Worm (Caenorhabditis elegans) whole organism, mixed stage, embryonic: ENCODE measurements around the gene pgap-1.
A peak's percentile ranks its signal among the peaks of the same experiment; 100 is the strongest.

ENCODE experiments used
- M03D4.4 ChIP-seq: sonication (generic microtip); optimal IDR thresholded peaks from 2 replicates; lab custom pipeline; 2017; ENCODE audit warnings: mild to moderate bottlenecking, missing genetic modification characterization, missing compliant biosample characterization
- bed-3 ChIP-seq: fragments of 200-800 bp; sonication (Bioruptor generic); optimal IDR thresholded peaks from 3 replicates; lab custom pipeline; 2018; ENCODE audit warnings: mild to moderate bottlenecking, missing genetic modification characterization, moderate library complexity, missing compliant biosample characterization
- blmp-1 ChIP-seq: fragments of 150-350 bp; optimal IDR thresholded peaks from 2 replicates; lab custom pipeline; 2014; ENCODE audit warnings: missing biosample characterization, missing genetic modification characterization
- ceh-39 ChIP-seq: fragments of 150-350 bp; optimal IDR thresholded peaks from 2 replicates; lab custom pipeline; 2014; ENCODE audit warnings: missing biosample characterization, missing genetic modification characterization
- ceh-83 ChIP-seq: fragments of 200-800 bp; sonication (Bioruptor generic); optimal IDR thresholded peaks from 2 replicates; lab custom pipeline; 2018; ENCODE audit warnings: mild to moderate bottlenecking, missing genetic modification characterization, missing compliant biosample characterization
- ces-1 ChIP-seq: fragments of 150-350 bp; optimal IDR thresholded peaks from 2 replicates; lab custom pipeline; 2014; ENCODE audit warnings: missing biosample characterization, missing genetic modification reagents, missing genetic modification characterization
- cnd-1 ChIP-seq: fragments of 200-800 bp; sonication (Bioruptor generic); optimal IDR thresholded peaks from 2 replicates; lab custom pipeline; 2018; ENCODE audit warnings: mild to moderate bottlenecking, missing genetic modification characterization, missing compliant biosample characterization
- drap-1 ChIP-seq: fragments of 200-800 bp; sonication (Bioruptor generic); optimal IDR thresholded peaks from 3 replicates; lab custom pipeline; 2018; ENCODE audit warnings: mild to moderate bottlenecking, missing genetic modification characterization, missing compliant biosample characterization
- elt-1 ChIP-seq: sonication (generic microtip); optimal IDR thresholded peaks from 2 replicates; lab custom pipeline; 2017; ENCODE audit warnings: missing genetic modification characterization, mild to moderate bottlenecking, missing compliant biosample characterization, antibody characterized with exemption, moderate library complexity, borderline replicate concordance; ENCODE audit not compliant: insufficient read depth
- elt-3 ChIP-seq: fragments of 150-350 bp; optimal IDR thresholded peaks from 2 replicates; lab custom pipeline; 2014; ENCODE audit warnings: missing biosample characterization, missing genetic modification characterization
- flh-1 ChIP-seq: fragments of 200-800 bp; sonication (Bioruptor generic); optimal IDR thresholded peaks from 2 replicates; lab custom pipeline; 2018; ENCODE audit warnings: mild to moderate bottlenecking, missing genetic modification characterization, moderate library complexity, missing compliant biosample characterization
- hlh-1 ChIP-seq: fragments of 150-350 bp; optimal IDR thresholded peaks from 2 replicates; lab custom pipeline; 2014; ENCODE audit warnings: missing biosample characterization, missing genetic modification reagents, missing genetic modification characterization
- lin-13 ChIP-seq: fragments of 150-350 bp; optimal IDR thresholded peaks from 2 replicates; lab custom pipeline; 2014; ENCODE audit warnings: missing biosample characterization, missing genetic modification characterization
- lin-32 ChIP-seq: fragments of 200-800 bp; sonication (Bioruptor generic); optimal IDR thresholded peaks from 2 replicates; lab custom pipeline; 2018; ENCODE audit warnings: mild to moderate bottlenecking, missing genetic modification characterization, missing compliant biosample characterization
- lsy-2 ChIP-seq: fragments of 150-350 bp; optimal IDR thresholded peaks from 2 replicates; lab custom pipeline; 2014; ENCODE audit warnings: missing biosample characterization, missing genetic modification characterization
- mab-5 ChIP-seq: fragments of 150-350 bp; optimal IDR thresholded peaks from 2 replicates; lab custom pipeline; 2014; ENCODE audit warnings: missing biosample characterization, missing genetic modification characterization
- mep-1 ChIP-seq: fragments of 150-350 bp; optimal IDR thresholded peaks from 2 replicates; lab custom pipeline; 2017; ENCODE audit warnings: missing biosample characterization, missing genetic modification reagents, missing genetic modification characterization, inconsistent platforms
- mls-2 ChIP-seq: sonication (generic microtip); optimal IDR thresholded peaks from 2 replicates; lab custom pipeline; 2016; ENCODE audit warnings: mild to moderate bottlenecking, missing genetic modification characterization, moderate library complexity, missing compliant biosample characterization
- nhr-12 ChIP-seq: fragments of 150-350 bp; optimal IDR thresholded peaks from 2 replicates; lab custom pipeline; 2014; ENCODE audit warnings: missing biosample characterization, missing genetic modification characterization
- nhr-2 ChIP-seq: fragments of 150-350 bp; optimal IDR thresholded peaks from 2 replicates; lab custom pipeline; 2014; ENCODE audit warnings: missing biosample characterization, missing genetic modification characterization
- nhr-237 ChIP-seq: fragments of 150-350 bp; optimal IDR thresholded peaks from 2 replicates; lab custom pipeline; 2014; ENCODE audit warnings: missing biosample characterization, missing genetic modification characterization
- nhr-28 ChIP-seq: fragments of 150-350 bp; optimal IDR thresholded peaks from 2 replicates; lab custom pipeline; 2014; ENCODE audit warnings: missing biosample characterization, missing genetic modification characterization
- nhr-76 ChIP-seq: sonication (generic microtip); optimal IDR thresholded peaks from 2 replicates; lab custom pipeline; 2017; ENCODE audit warnings: missing biosample characterization, missing genetic modification characterization
- pha-4 ChIP-seq: fragments of 150-350 bp; optimal IDR thresholded peaks from 2 replicates; lab custom pipeline; 2018; ENCODE audit warnings: missing biosample characterization, missing genetic modification reagents, missing genetic modification characterization
- sem-2 ChIP-seq: fragments of 200-800 bp; sonication (Bioruptor generic); optimal IDR thresholded peaks from 2 replicates; lab custom pipeline; 2018; ENCODE audit warnings: mild to moderate bottlenecking, missing genetic modification characterization, missing compliant biosample characterization
- snpc-4 ChIP-seq: fragments of 150-350 bp; optimal IDR thresholded peaks from 2 replicates; lab custom pipeline; 2014; ENCODE audit warnings: missing biosample characterization, missing genetic modification characterization
- sptf-1 ChIP-seq: sonication (generic microtip); optimal IDR thresholded peaks from 2 replicates; lab custom pipeline; 2017; ENCODE audit warnings: mild to moderate bottlenecking, missing genetic modification characterization, moderate library complexity, missing compliant biosample characterization
- tbx-8 ChIP-seq: fragments of 200-800 bp; sonication (Bioruptor generic); optimal IDR thresholded peaks from 2 replicates; lab custom pipeline; 2018; ENCODE audit warnings: mild to moderate bottlenecking, missing genetic modification characterization, moderate library complexity, missing compliant biosample characterization
- unc-120 ChIP-seq: sonication (generic microtip); optimal IDR thresholded peaks from 2 replicates; lab custom pipeline; 2017; ENCODE audit warnings: missing genetic modification characterization, missing compliant biosample characterization; ENCODE audit not compliant: poor library complexity, severe bottlenecking
- unc-62 ChIP-seq: fragments of 150-350 bp; optimal IDR thresholded peaks from 2 replicates; lab custom pipeline; 2014; ENCODE audit warnings: missing biosample characterization, missing genetic modification reagents, missing genetic modification characterization
- zip-8 ChIP-seq: fragments of 150-350 bp; optimal IDR thresholded peaks from 2 replicates; lab custom pipeline; 2014; ENCODE audit warnings: missing biosample characterization, missing genetic modification characterization
- ztf-11 ChIP-seq: fragments of 150-350 bp; optimal IDR thresholded peaks from 2 replicates; lab custom pipeline; 2014; ENCODE audit warnings: missing biosample characterization, missing genetic modification characterization

Gene pgap-1

DNA sequence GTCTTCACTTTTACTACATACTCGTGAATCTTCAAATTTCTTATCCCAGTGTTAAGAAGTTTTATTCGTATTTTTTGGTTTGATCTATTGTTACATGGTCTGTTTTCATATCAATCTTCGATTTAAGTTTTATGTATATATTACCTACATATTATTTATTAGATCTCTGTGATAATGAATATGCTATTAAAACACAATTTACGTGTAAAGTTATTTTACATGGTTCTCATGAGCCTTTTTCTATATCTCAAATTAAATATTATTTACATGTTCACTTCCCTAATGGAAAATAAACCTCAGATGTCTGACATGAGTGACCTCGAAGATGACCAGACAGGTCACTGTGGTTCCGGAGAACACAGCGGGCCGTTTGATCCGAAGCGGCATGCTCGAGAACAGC is 2.9 kb downstream of the pgap-1 start, which contains the start of gene mxl-1:
Gene mxl-1 (plus strand): TSS at position 301 of the 400 bp plus-strand sequence.
- no peak for TF ChIP-seq flh-1 (GFP tag; lab: Kevin White, UChicago)
- no peak for TF ChIP-seq unc-120 (tag; lab: Kevin White, UChicago)
- TF ChIP-seq ceh-83 = no peak
- no peak for TF ChIP-seq bed-3 (GFP tag; lab: Kevin White, UChicago)
- no peak for TF ChIP-seq lin-13
- TF ChIP-seq nhr-76 (tag; lab: Kevin White, UChicago) = no peak
- TF ChIP-seq elt-3 = no peak
- TF ChIP-seq nhr-28 (tag; lab: Kevin White, UChicago) = no peak
- TF ChIP-seq ceh-39 (tag; lab: Kevin White, UChicago) = no peak
- TF ChIP-seq M03D4.4 (tag; lab: Kevin White, UChicago) = no peak
- TF ChIP-seq mls-2 = no peak
- no peak for TF ChIP-seq snpc-4
- TF ChIP-seq unc-62 = no peak
- TF ChIP-seq pha-4 = no peak
- no peak for TF ChIP-seq lsy-2
- no peak for TF ChIP-seq nhr-237 (tag; lab: Kevin White, UChicago)
- no peak for TF ChIP-seq blmp-1 (tag; lab: Kevin White, UChicago)
- no peak for TF ChIP-seq hlh-1 (tag; lab: Kevin White, UChicago)

DNA sequence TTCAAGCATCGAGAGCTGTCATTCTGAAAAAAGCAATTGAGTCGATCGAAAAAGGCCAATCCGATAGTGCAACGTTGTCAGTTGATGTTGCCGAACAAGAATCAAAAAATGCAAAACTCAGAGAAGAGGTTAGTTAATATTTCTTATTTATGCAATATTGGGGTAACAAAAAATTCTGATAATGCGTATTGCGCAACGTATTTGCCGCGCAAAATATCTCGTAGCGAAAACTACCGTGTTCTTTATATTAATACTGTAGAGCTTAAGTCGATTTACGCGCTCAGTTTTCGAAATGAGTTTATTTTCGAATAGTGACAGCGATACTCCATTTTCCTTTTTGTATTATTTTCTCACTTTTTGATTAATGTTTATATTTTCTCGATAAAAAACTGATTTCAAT is 3.3 kb downstream of the pgap-1 start:
- no peak for TF ChIP-seq nhr-28 (tag; lab: Kevin White, UChicago)
- TF ChIP-seq nhr-237 (tag; lab: Kevin White, UChicago) = no peak
- TF ChIP-seq lin-13 = no peak
- no peak for TF ChIP-seq mep-1
- TF ChIP-seq unc-120 (tag; lab: Kevin White, UChicago) = no peak
- no peak for TF ChIP-seq hlh-1 (tag; lab: Kevin White, UChicago)
- TF ChIP-seq ceh-39 (tag; lab: Kevin White, UChicago) = no peak
- peak; percentile 59 for TF ChIP-seq zip-8

DNA sequence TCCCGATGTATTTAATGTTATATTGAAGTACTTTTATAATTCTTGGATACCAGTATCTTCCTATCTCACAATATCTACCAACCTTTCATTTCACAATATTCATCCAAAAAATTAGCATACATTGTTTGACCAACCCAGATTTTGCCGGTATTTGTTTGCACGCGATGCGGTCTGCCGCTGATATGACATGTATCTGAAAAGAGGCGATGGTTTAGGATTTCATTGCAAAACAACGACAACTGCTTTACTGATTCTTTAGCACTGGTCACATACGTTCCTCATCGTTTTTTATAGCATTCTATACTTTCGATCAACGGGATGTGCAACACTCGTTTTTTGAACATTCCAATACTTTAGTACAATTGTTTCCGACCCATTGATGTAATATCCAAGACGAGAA is 6.2 kb downstream of the pgap-1 start, which contains the start of gene mam-4:
Gene mam-4 (plus strand): TSS at position 301 of the 400 bp plus-strand sequence.
- TF ChIP-seq bed-3 (GFP tag; lab: Kevin White, UChicago) (no peak), blmp-1 (tag; lab: Kevin White, UChicago) (no peak), mep-1 (no peak), tbx-8 (no peak), flh-1 (GFP tag; lab: Kevin White, UChicago) (no peak), ces-1 (GFP tag; lab: Kevin White, UChicago) (no peak), nhr-28 (tag; lab: Kevin White, UChicago) (no peak), cnd-1 (tag; lab: Kevin White, UChicago) (no peak), hlh-1 (tag; lab: Kevin White, UChicago) (no peak)

DNA sequence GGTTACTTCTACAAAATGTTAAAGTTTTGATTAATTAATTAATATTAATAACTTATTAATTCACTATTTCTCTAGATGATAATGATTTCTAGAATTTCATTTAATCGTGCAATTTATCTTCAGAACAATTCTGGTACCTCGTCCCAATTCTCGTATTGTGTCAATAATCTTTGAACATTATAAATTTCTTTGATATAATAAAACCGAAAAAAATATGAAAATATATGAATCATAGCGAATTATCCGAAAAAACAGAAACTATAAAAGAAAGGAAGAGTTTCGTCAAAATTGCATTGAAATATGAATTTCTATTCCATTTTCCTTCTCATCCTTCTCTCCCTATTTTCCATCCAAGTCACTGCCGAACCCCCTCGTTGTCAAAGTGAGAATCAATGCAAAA is 9.1 kb downstream of the pgap-1 start, which contains the start of gene T19B10.12:
Gene T19B10.12 (plus strand): TSS at position 301 of the 400 bp plus-strand sequence.
- no peak for TF ChIP-seq cnd-1 (tag; lab: Kevin White, UChicago)
- TF ChIP-seq nhr-28 (tag; lab: Kevin White, UChicago) = no peak
- TF ChIP-seq drap-1 (GFP tag; lab: Kevin White, UChicago) = no peak
- TF ChIP-seq snpc-4 = no peak
- no peak for TF ChIP-seq sem-2
- TF ChIP-seq pha-4 = no peak
- TF ChIP-seq lin-32 (GFP tag; lab: Kevin White, UChicago) = no peak
- no peak for TF ChIP-seq mls-2
- TF ChIP-seq elt-1 (tag; lab: Kevin White, UChicago) = no peak
- TF ChIP-seq ceh-39 (tag; lab: Kevin White, UChicago) = no peak
- no peak for TF ChIP-seq sptf-1 (tag; lab: Kevin White, UChicago)
- no peak for TF ChIP-seq flh-1 (GFP tag; lab: Kevin White, UChicago)
- TF ChIP-seq mab-5 (tag; lab: Kevin White, UChicago) = no peak
- no peak for TF ChIP-seq nhr-12 (tag; lab: Kevin White, UChicago)
- TF ChIP-seq, all 35 proteins: peak for 0

DNA sequence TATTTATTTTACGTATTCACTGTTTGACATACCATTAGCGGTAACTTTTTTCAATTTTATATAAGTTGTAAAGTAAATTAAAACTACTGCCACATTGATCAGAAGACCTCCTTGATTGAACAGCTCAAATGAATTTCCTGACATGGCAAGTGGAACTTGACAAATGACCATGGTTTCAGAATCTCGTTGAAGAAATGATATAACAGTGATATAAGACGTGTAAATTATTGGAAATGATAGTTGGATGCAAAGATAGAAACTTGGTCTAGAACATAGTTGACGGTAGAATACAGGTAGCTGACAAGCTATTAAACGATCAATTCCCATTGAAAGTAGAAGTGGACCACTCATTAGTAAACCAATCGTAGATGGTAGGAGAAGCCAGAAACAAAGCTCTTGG is 10.1 kb downstream of the pgap-1 start:
- TF ChIP-seq sem-2 (no peak), lsy-2 (no peak), blmp-1 (tag; lab: Kevin White, UChicago) (no peak), nhr-2 (tag; lab: Kevin White, UChicago) (no peak), flh-1 (GFP tag; lab: Kevin White, UChicago) (no peak), elt-3 (no peak), ces-1 (GFP tag; lab: Kevin White, UChicago) (no peak), mab-5 (tag; lab: Kevin White, UChicago) (no peak), elt-1 (tag; lab: Kevin White, UChicago) (no peak), sptf-1 (tag; lab: Kevin White, UChicago) (no peak), unc-120 (tag; lab: Kevin White, UChicago) (no peak), pha-4 (no peak), mep-1 (no peak), zip-8 (no peak), snpc-4 (no peak), ztf-11 (tag; lab: Kevin White, UChicago) (no peak), tbx-8 (no peak), nhr-12 (tag; lab: Kevin White, UChicago) (no peak)
